Worm (Caenorhabditis elegans) whole organism, young adult: ENCODE results near the gene ttll-4.

Experiments
- B0019.2 ChIP-seq: fragments of 200-800 bp; sonication (Bioruptor generic); conservative IDR thresholded peaks from 2 replicates; pipeline ENCODE4 v1.3.6; 2022; ENCODE audit warnings: missing genetic modification reagents, missing genetic modification characterization, missing compliant biosample characterization
- B0035.1 ChIP-seq: sonication (generic microtip); optimal IDR thresholded peaks from 2 replicates; lab custom pipeline; 2016; ENCODE audit warnings: missing genetic modification characterization, mild to moderate bottlenecking, missing compliant biosample characterization, missing genotype, missing genetic modification reagents
- B0336.3 ChIP-seq: fragments of 200-800 bp; sonication (Bioruptor generic); IDR thresholded peaks from 2 replicates; pipeline ENCODE4 v1.3.6; 2022; ENCODE audit warnings: missing genetic modification characterization, missing compliant biosample characterization
- D2030.7 ChIP-seq: fragments of 200-800 bp; sonication (Bioruptor generic); IDR thresholded peaks from 2 replicates; pipeline ENCODE4 v1.3.6; 2022; ENCODE audit warnings: missing genetic modification reagents, missing genetic modification characterization, missing compliant biosample characterization
- F10E7.11 ChIP-seq: sonication (generic microtip); optimal IDR thresholded peaks from 2 replicates; lab custom pipeline; 2017; ENCODE audit warnings: mild to moderate bottlenecking, missing genetic modification characterization, moderate library complexity, missing compliant biosample characterization
- F23B12.7 ChIP-seq: sonication (generic microtip); optimal IDR thresholded peaks from 2 replicates; lab custom pipeline; 2017; ENCODE audit warnings: missing genetic modification characterization, mild to moderate bottlenecking, missing compliant biosample characterization, antibody characterized with exemption, moderate library complexity; ENCODE audit not compliant: insufficient read depth
- F37B4.10 ChIP-seq: fragments of 200-800 bp; sonication (Bioruptor generic); IDR thresholded peaks from 2 replicates; pipeline ENCODE4 v1.3.6; 2022; ENCODE audit warnings: missing genetic modification characterization, missing compliant biosample characterization
- F39B2.1 ChIP-seq: fragments of 200-800 bp; sonication (Bioruptor generic); IDR thresholded peaks from 2 replicates; pipeline ENCODE4 v1.3.6; 2022; ENCODE audit warnings: missing genetic modification reagents, missing genetic modification characterization, missing compliant biosample characterization
- F52B5.7 ChIP-seq: sonication (generic microtip); optimal IDR thresholded peaks from 2 replicates; lab custom pipeline; 2016; ENCODE audit warnings: mild to moderate bottlenecking, missing genetic modification characterization, missing compliant biosample characterization
- K11D2.4 ChIP-seq: fragments of 200-800 bp; sonication (Bioruptor generic); IDR thresholded peaks from 2 replicates; pipeline ENCODE4 v1.3.6; 2022; ENCODE audit warnings: missing genetic modification reagents, missing genetic modification characterization, missing compliant biosample characterization
- K12H6.12 ChIP-seq: fragments of 200-800 bp; sonication (Bioruptor generic); optimal IDR thresholded peaks from 2 replicates; lab custom pipeline; 2018; ENCODE audit warnings: mild to moderate bottlenecking, missing genetic modification characterization, missing compliant biosample characterization
- Y53F4B.3 ChIP-seq: fragments of 200-800 bp; sonication (Bioruptor generic); IDR thresholded peaks from 2 replicates; pipeline ENCODE4 v1.3.6; 2022; ENCODE audit warnings: missing genetic modification reagents, missing genetic modification characterization, missing compliant biosample characterization
- Y56A3A.18 ChIP-seq: fragments of 200-800 bp; sonication (Bioruptor generic); IDR thresholded peaks from 2 replicates; pipeline ENCODE4 v1.3.6; 2022; ENCODE audit warnings: missing genetic modification reagents, missing genetic modification characterization, missing compliant biosample characterization
- Y67H2A.10 ChIP-seq: fragments of 200-800 bp; sonication (Bioruptor generic); conservative IDR thresholded peaks from 2 replicates; pipeline ENCODE4 v1.3.6; 2022; ENCODE audit warnings: missing genetic modification reagents, missing genetic modification characterization, missing compliant biosample characterization
- akir-1 ChIP-seq: fragments of 200-800 bp; sonication (Bioruptor generic); optimal IDR thresholded peaks from 2 replicates; lab custom pipeline; 2018; ENCODE audit warnings: mild to moderate bottlenecking, missing genetic modification characterization, moderate library complexity, missing compliant biosample characterization
- ama-1 ChIP-seq, 3 experiments: fragments of 150-350 bp in 1 of 3; sonication (generic microtip) in 2 of 3; optimal IDR thresholded peaks; 2 replicates each; lab custom pipeline; 2014 to 2018; ENCODE audit warnings: missing biosample characterization in 2 of 3, missing genetic modification characterization in 2 of 3, missing genetic modification reagents in 2 of 3
- aptf-3 ChIP-seq: fragments of 200-800 bp; sonication (Bioruptor generic); IDR thresholded peaks from 2 replicates; pipeline ENCODE4 v1.3.6; 2022; ENCODE audit warnings: missing genetic modification characterization, missing compliant biosample characterization
- bed-1 ChIP-seq: fragments of 200-800 bp; sonication (Bioruptor generic); IDR thresholded peaks from 2 replicates; pipeline ENCODE4 v1.3.6; 2022; ENCODE audit warnings: missing genetic modification reagents, missing genetic modification characterization, missing compliant biosample characterization
- bed-2 ChIP-seq: fragments of 200-800 bp; sonication (Bioruptor generic); IDR thresholded peaks from 2 replicates; pipeline ENCODE4 v1.3.6; 2022; ENCODE audit warnings: missing genetic modification reagents, missing genetic modification characterization, missing compliant biosample characterization
- ceh-27 ChIP-seq: fragments of 200-800 bp; sonication (Bioruptor generic); optimal IDR thresholded peaks from 2 replicates; lab custom pipeline; 2018; ENCODE audit warnings: mild to moderate bottlenecking, missing genetic modification characterization, moderate library complexity, missing compliant biosample characterization
- ceh-40 ChIP-seq: fragments of 200-800 bp; sonication (Bioruptor generic); IDR thresholded peaks from 2 replicates; pipeline ENCODE4 v1.3.6; 2022; ENCODE audit warnings: missing genetic modification characterization, missing compliant biosample characterization
- ceh-58 ChIP-seq: fragments of 200-800 bp; sonication (Bioruptor generic); IDR thresholded peaks from 2 replicates; pipeline ENCODE4 v1.3.6; 2022; ENCODE audit warnings: missing genetic modification characterization, missing compliant biosample characterization
- dpff-1 ChIP-seq: sonication (generic microtip); optimal IDR thresholded peaks from 2 replicates; lab custom pipeline; 2017; ENCODE audit warnings: mild to moderate bottlenecking, missing genetic modification characterization, missing compliant biosample characterization
- efl-1 ChIP-seq: fragments of 150-350 bp; optimal IDR thresholded peaks from 2 replicates; lab custom pipeline; 2014; ENCODE audit warnings: missing biosample characterization, missing genetic modification reagents, missing genetic modification characterization
- egrh-3 ChIP-seq: fragments of 200-800 bp; sonication (Bioruptor generic); IDR thresholded peaks from 2 replicates; pipeline ENCODE4 v1.3.6; 2022; ENCODE audit warnings: missing genetic modification reagents, missing genetic modification characterization, missing compliant biosample characterization
- ets-4 ChIP-seq: fragments of 200-800 bp; sonication (Bioruptor generic); optimal IDR thresholded peaks from 2 replicates; lab custom pipeline; 2018; ENCODE audit warnings: mild to moderate bottlenecking, missing genetic modification characterization, missing compliant biosample characterization
- fkh-3 ChIP-seq: sonication (generic microtip); optimal IDR thresholded peaks from 2 replicates; lab custom pipeline; 2016; ENCODE audit warnings: mild to moderate bottlenecking, missing genetic modification characterization, missing compliant biosample characterization
- him-1 ChIP-seq: sonication (generic microtip); optimal IDR thresholded peaks from 2 replicates; lab custom pipeline; 2016; ENCODE audit warnings: missing genotype, missing genetic modification reagents, missing genetic modification characterization, missing compliant biosample characterization
- hlh-26 ChIP-seq: fragments of 200-800 bp; sonication (Bioruptor generic); conservative IDR thresholded peaks from 2 replicates; pipeline ENCODE4 v1.3.6; 2022; ENCODE audit warnings: missing genetic modification reagents, missing genetic modification characterization, missing compliant biosample characterization
- lin-35 ChIP-seq, 3 experiments: fragments of 150-350 bp in 2 of 3; sonication (generic microtip) in 1 of 3; optimal IDR thresholded peaks; 2 replicates each; lab custom pipeline; 2014 to 2018; ENCODE audit warnings: missing biosample characterization in 3 of 3, missing genetic modification characterization in 3 of 3, missing genetic modification reagents in 3 of 3
- lin-54 ChIP-seq: fragments of 200-800 bp; sonication (Bioruptor generic); optimal IDR thresholded peaks from 2 replicates; lab custom pipeline; 2018; ENCODE audit warnings: mild to moderate bottlenecking, missing genetic modification characterization, missing compliant biosample characterization
- lir-1 ChIP-seq: fragments of 200-800 bp; sonication (Bioruptor generic); conservative IDR thresholded peaks from 2 replicates; pipeline ENCODE4 v1.3.6; 2022; ENCODE audit warnings: missing genetic modification reagents, missing genetic modification characterization, missing compliant biosample characterization
- madf-6 ChIP-seq: fragments of 200-800 bp; sonication (Bioruptor generic); IDR thresholded peaks from 2 replicates; pipeline ENCODE4 v1.3.6; 2022; ENCODE audit warnings: missing genetic modification reagents, missing genetic modification characterization, missing compliant biosample characterization
- mcd-1 ChIP-seq: fragments of 200-800 bp; sonication (Bioruptor generic); IDR thresholded peaks from 2 replicates; pipeline ENCODE4 v1.3.6; 2022; ENCODE audit warnings: missing genetic modification reagents, missing genetic modification characterization, missing compliant biosample characterization
- mel-28 ChIP-seq: sonication (generic microtip); optimal IDR thresholded peaks from 2 replicates; lab custom pipeline; 2016; ENCODE audit warnings: borderline replicate concordance, mild to moderate bottlenecking, missing genetic modification characterization, missing compliant biosample characterization
- nfya-1 ChIP-seq: sonication (generic microtip); optimal IDR thresholded peaks from 2 replicates; lab custom pipeline; 2017; ENCODE audit warnings: antibody characterized with exemption, missing compliant biosample characterization, missing genetic modification characterization, borderline replicate concordance; ENCODE audit not compliant: insufficient read depth
- nfya-2 ChIP-seq: fragments of 200-800 bp; sonication (Bioruptor generic); IDR thresholded peaks from 2 replicates; pipeline ENCODE4 v1.3.6; 2022; ENCODE audit warnings: missing genetic modification reagents, missing genetic modification characterization, missing compliant biosample characterization
- nhr-120 ChIP-seq: fragments of 200-800 bp; sonication (Bioruptor generic); IDR thresholded peaks from 2 replicates; pipeline ENCODE4 v1.3.6; 2022; ENCODE audit warnings: missing genetic modification characterization, missing compliant biosample characterization
- nhr-179 ChIP-seq: sonication (generic microtip); optimal IDR thresholded peaks from 2 replicates; lab custom pipeline; 2016; ENCODE audit warnings: mild to moderate bottlenecking, missing genetic modification characterization, missing compliant biosample characterization
- rcor-1 ChIP-seq: fragments of 200-800 bp; sonication (Bioruptor generic); IDR thresholded peaks from 2 replicates; pipeline ENCODE4 v1.3.6; 2022; ENCODE audit warnings: missing genetic modification reagents, missing genetic modification characterization, missing compliant biosample characterization
- snpc-1.1 ChIP-seq: sonication (generic microtip); optimal IDR thresholded peaks from 2 replicates; lab custom pipeline; 2017; ENCODE audit warnings: missing genetic modification characterization, mild to moderate bottlenecking, missing compliant biosample characterization, antibody characterized with exemption, moderate library complexity, missing genotype, missing genetic modification reagents; ENCODE audit not compliant: insufficient read depth
- tlf-1 ChIP-seq: fragments of 200-800 bp; sonication (Bioruptor generic); optimal IDR thresholded peaks from 2 replicates; lab custom pipeline; 2018; ENCODE audit warnings: mild to moderate bottlenecking, missing genetic modification characterization, missing compliant biosample characterization
- zfh-2 ChIP-seq: fragments of 200-800 bp; sonication (Bioruptor generic); conservative IDR thresholded peaks from 2 replicates; pipeline ENCODE4 v1.3.6; 2022; ENCODE audit warnings: missing genetic modification reagents, missing genetic modification characterization, missing compliant biosample characterization
- zim-3 ChIP-seq: sonication (generic microtip); optimal IDR thresholded peaks from 2 replicates; lab custom pipeline; 2017; ENCODE audit warnings: mild to moderate bottlenecking, missing genetic modification characterization, moderate library complexity, missing compliant biosample characterization
- ztf-25 ChIP-seq: fragments of 200-800 bp; sonication (Bioruptor generic); IDR thresholded peaks from 2 replicates; pipeline ENCODE4 v1.3.6; 2022; ENCODE audit warnings: missing genetic modification reagents, missing genetic modification characterization, missing compliant biosample characterization
- ztf-28 ChIP-seq: fragments of 200-800 bp; sonication (Bioruptor generic); IDR thresholded peaks from 2 replicates; pipeline ENCODE4 v1.3.6; 2022; ENCODE audit warnings: missing genetic modification reagents, missing genetic modification characterization, missing compliant biosample characterization
- ztf-6 ChIP-seq: fragments of 200-800 bp; sonication (Bioruptor generic); IDR thresholded peaks from 2 replicates; pipeline ENCODE4 v1.3.6; 2022; ENCODE audit warnings: missing genetic modification reagents, missing genetic modification characterization, missing compliant biosample characterization

The ttll-4 gene

DNA sequence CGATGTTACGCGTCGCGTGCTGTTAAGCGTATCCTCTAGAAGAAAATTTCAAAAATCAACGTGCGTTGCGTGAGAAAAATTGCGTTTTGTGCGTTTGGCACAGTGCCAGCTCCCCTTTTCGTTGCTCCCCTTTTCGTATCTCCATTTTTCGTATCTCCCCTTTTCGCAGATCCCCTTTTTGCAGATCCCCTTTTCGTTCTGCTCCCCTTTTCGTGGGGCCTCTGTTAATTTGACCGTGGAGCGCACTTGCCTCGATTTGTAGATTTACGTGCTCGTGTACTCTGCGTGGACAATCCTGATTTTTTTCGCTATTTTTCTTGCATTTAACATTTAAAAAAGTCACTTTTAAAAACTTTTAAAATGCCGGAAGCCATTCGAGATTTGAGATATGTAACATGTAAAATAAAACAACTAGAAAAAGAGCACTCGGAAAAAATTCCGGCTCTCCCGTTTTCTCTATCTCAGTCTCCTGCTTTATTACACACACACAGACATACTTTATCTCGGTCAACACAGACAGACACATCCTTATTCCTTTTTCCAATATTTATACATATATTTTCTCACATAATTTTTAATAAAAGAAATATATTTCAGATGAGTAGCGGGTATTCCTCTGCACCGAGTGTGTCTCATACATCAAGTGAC, at the start of gene ttll-4:
Gene ttll-4, plus strand, starts transcription at position 598 of the 648 bp plus-strand sequence.
- TF ChIP-seq nhr-120 (GFP tag; lab: Robert Waterston, UW): no peak
- peak; percentile 22 for TF ChIP-seq K12H6.12 (tag; lab: Kevin White, UChicago)
- TF ChIP-seq akir-1 (GFP tag; lab: Kevin White, UChicago): no peak
- no peak for TF ChIP-seq nhr-179 (tag; lab: Kevin White, UChicago)
- TF ChIP-seq F39B2.1 (GFP tag; lab: Robert Waterston, UW): no peak
- no peak for TF ChIP-seq him-1 (tag; lab: Kevin White, UChicago)
- no peak for TF ChIP-seq aptf-3
- TF ChIP-seq nfya-2 (GFP tag; lab: Robert Waterston, UW): no peak
- TF ChIP-seq dpff-1 (tag; lab: Kevin White, UChicago): no peak
- peak; percentile 15 for TF ChIP-seq lin-54 (GFP tag; lab: Kevin White, UChicago)
- TF ChIP-seq bed-2: 0 out of 2 replicates have a peak, but pooled peaks have one; percentile 70
- TF ChIP-seq B0336.3: no peak
- no peak for TF ChIP-seq ets-4 (GFP tag; lab: Kevin White, UChicago)
- TF ChIP-seq snpc-1.1: no peak
- TF ChIP-seq madf-6 (GFP tag; lab: Robert Waterston, UW): peak; percentile 59
- TF ChIP-seq Y67H2A.10 (GFP tag; lab: Robert Waterston, UW): no peak
- TF ChIP-seq fkh-3: no peak
- no peak for TF ChIP-seq hlh-26
- no peak for TF ChIP-seq zim-3 (tag; lab: Kevin White, UChicago)
- TF ChIP-seq ztf-25 (GFP tag; lab: Robert Waterston, UW): 0 out of 2 replicates have a peak, but pooled peaks have one; percentile 56
- TF ChIP-seq egrh-3: peak; percentile 63
- TF ChIP-seq ceh-40 (GFP tag; lab: Robert Waterston, UW): no peak
- TF ChIP-seq F10E7.11: no peak
- no peak for TF ChIP-seq B0035.1 (tag; lab: Kevin White, UChicago)
- TF ChIP-seq zfh-2: no peak
- peak; percentile 56; the same call in 1 of the 2 replicates for TF ChIP-seq B0019.2 (GFP tag; lab: Robert Waterston, UW)
- TF ChIP-seq ceh-58 (GFP tag; lab: Robert Waterston, UW): no peak
- peak; percentile 36; the same call in 1 of the 2 replicates for TF ChIP-seq lir-1 (GFP tag; lab: Robert Waterston, UW)
- peak; percentile 61; the same call in 1 of the 2 replicates for TF ChIP-seq D2030.7 (GFP tag; lab: Robert Waterston, UW)
- peak; percentile 63; the same call in 1 of the 2 replicates for TF ChIP-seq rcor-1
- TF ChIP-seq bed-1 (GFP tag; lab: Robert Waterston, UW): no peak
- no peak for TF ChIP-seq ztf-6 (GFP tag; lab: Robert Waterston, UW)
- no peak for TF ChIP-seq F23B12.7 (tag; lab: Kevin White, UChicago)
- peak in 1 of 3 experiments; percentile 31 for TF ChIP-seq lin-35 (GFP tag; optimal IDR thresholded peaks at IDR 0.05; lab: Kevin White, UChicago)
- no peak for TF ChIP-seq F37B4.10 (GFP tag; lab: Robert Waterston, UW)
- TF ChIP-seq efl-1 (GFP tag; lab: Kevin White, UChicago): no peak
- TF ChIP-seq K11D2.4 (GFP tag; lab: Robert Waterston, UW): no peak
- TF ChIP-seq ceh-27 (GFP tag; lab: Kevin White, UChicago): peak; percentile 47
- no peak for TF ChIP-seq ama-1 (optimal IDR thresholded peaks at IDR 0.05; lab: Kevin White, UChicago)
- TF ChIP-seq ama-1 (GFP tag; optimal IDR thresholded peaks at IDR 0.05; lab: Kevin White, UChicago): no peak
- no peak for TF ChIP-seq Y56A3A.18
- 0 out of 2 replicates have a peak, but pooled peaks have one; percentile 64 for TF ChIP-seq ztf-28 (GFP tag; lab: Robert Waterston, UW)
- TF ChIP-seq mel-28: no peak
- peak; percentile 90 for TF ChIP-seq mcd-1
- TF ChIP-seq nfya-1 (tag; lab: Kevin White, UChicago): no peak
- no peak for TF ChIP-seq tlf-1 (GFP tag; lab: Kevin White, UChicago)
- no peak for TF ChIP-seq Y53F4B.3 (GFP tag; lab: Robert Waterston, UW)
- no peak for TF ChIP-seq F52B5.7 (tag; lab: Kevin White, UChicago)
